Worm (Caenorhabditis elegans) whole organism, mixed stage, embryonic: Measurements from ENCODE around the gene eif-1.

Experiments used
- elt-3 ChIP-seq: fragments of 150-350 bp; optimal IDR thresholded peaks from 2 replicates; lab custom pipeline; 2014; ENCODE audit warnings: missing biosample characterization, missing genetic modification characterization
- ham-2 ChIP-seq: fragments of 200-800 bp; sonication (Bioruptor generic); optimal IDR thresholded peaks from 2 replicates; lab custom pipeline; 2018; ENCODE audit warnings: mild to moderate bottlenecking, missing genetic modification characterization, missing compliant biosample characterization
- mab-5 ChIP-seq: fragments of 150-350 bp; optimal IDR thresholded peaks from 2 replicates; lab custom pipeline; 2014; ENCODE audit warnings: missing biosample characterization, missing genetic modification characterization
- nhr-76 ChIP-seq: sonication (generic microtip); optimal IDR thresholded peaks from 2 replicates; lab custom pipeline; 2017; ENCODE audit warnings: missing biosample characterization, missing genetic modification characterization
- sem-2 ChIP-seq: fragments of 200-800 bp; sonication (Bioruptor generic); optimal IDR thresholded peaks from 2 replicates; lab custom pipeline; 2018; ENCODE audit warnings: mild to moderate bottlenecking, missing genetic modification characterization, missing compliant biosample characterization
- ztf-11 ChIP-seq: fragments of 150-350 bp; optimal IDR thresholded peaks from 2 replicates; lab custom pipeline; 2014; ENCODE audit warnings: missing biosample characterization, missing genetic modification characterization

ce11 chrII:5003660-5004059 is 10.3 kb upstream of the eif-1 start, which contains the start of gene F59A6.10:
- TF ChIP-seq nhr-76 (tag; lab: Kevin White, UChicago) (no peak), ham-2 (no peak), ztf-11 (tag; lab: Kevin White, UChicago) (no peak), sem-2 (GFP tag; lab: Kevin White, UChicago) (no peak), mab-5 (no peak), elt-3 (tag; lab: Kevin White, UChicago) (no peak)
